Worm (Caenorhabditis elegans) whole organism, mixed stage, embryonic: ENCODE measurements around the gene igdb-3.
A peak's percentile ranks its signal among the peaks of the same experiment; 100 is the strongest.

Experiments
- M03D4.4 ChIP-seq: sonication (generic microtip); optimal IDR thresholded peaks from 2 replicates; lab custom pipeline; 2017; ENCODE audit warnings: mild to moderate bottlenecking, missing genetic modification characterization, missing compliant biosample characterization
- blmp-1 ChIP-seq: fragments of 150-350 bp; optimal IDR thresholded peaks from 2 replicates; lab custom pipeline; 2014; ENCODE audit warnings: missing biosample characterization, missing genetic modification characterization
- ceh-39 ChIP-seq: fragments of 150-350 bp; optimal IDR thresholded peaks from 2 replicates; lab custom pipeline; 2014; ENCODE audit warnings: missing biosample characterization, missing genetic modification characterization
- ceh-43 ChIP-seq: fragments of 200-800 bp; sonication (Bioruptor generic); optimal IDR thresholded peaks from 2 replicates; lab custom pipeline; 2018; ENCODE audit warnings: mild to moderate bottlenecking, missing genetic modification characterization, moderate library complexity, missing compliant biosample characterization
- ceh-83 ChIP-seq: fragments of 200-800 bp; sonication (Bioruptor generic); optimal IDR thresholded peaks from 2 replicates; lab custom pipeline; 2018; ENCODE audit warnings: mild to moderate bottlenecking, missing genetic modification characterization, missing compliant biosample characterization
- cnd-1 ChIP-seq: fragments of 200-800 bp; sonication (Bioruptor generic); optimal IDR thresholded peaks from 2 replicates; lab custom pipeline; 2018; ENCODE audit warnings: mild to moderate bottlenecking, missing genetic modification characterization, missing compliant biosample characterization
- elt-1 ChIP-seq: sonication (generic microtip); optimal IDR thresholded peaks from 2 replicates; lab custom pipeline; 2017; ENCODE audit warnings: missing genetic modification characterization, mild to moderate bottlenecking, missing compliant biosample characterization, antibody characterized with exemption, moderate library complexity, borderline replicate concordance; ENCODE audit not compliant: insufficient read depth
- elt-3 ChIP-seq: fragments of 150-350 bp; optimal IDR thresholded peaks from 2 replicates; lab custom pipeline; 2014; ENCODE audit warnings: missing biosample characterization, missing genetic modification characterization
- flh-1 ChIP-seq: fragments of 200-800 bp; sonication (Bioruptor generic); optimal IDR thresholded peaks from 2 replicates; lab custom pipeline; 2018; ENCODE audit warnings: mild to moderate bottlenecking, missing genetic modification characterization, moderate library complexity, missing compliant biosample characterization
- ham-2 ChIP-seq: fragments of 200-800 bp; sonication (Bioruptor generic); optimal IDR thresholded peaks from 2 replicates; lab custom pipeline; 2018; ENCODE audit warnings: mild to moderate bottlenecking, missing genetic modification characterization, missing compliant biosample characterization
- hlh-1 ChIP-seq: fragments of 150-350 bp; optimal IDR thresholded peaks from 2 replicates; lab custom pipeline; 2014; ENCODE audit warnings: missing biosample characterization, missing genetic modification reagents, missing genetic modification characterization
- lin-13 ChIP-seq: fragments of 150-350 bp; optimal IDR thresholded peaks from 2 replicates; lab custom pipeline; 2014; ENCODE audit warnings: missing biosample characterization, missing genetic modification characterization
- lin-32 ChIP-seq: fragments of 200-800 bp; sonication (Bioruptor generic); optimal IDR thresholded peaks from 2 replicates; lab custom pipeline; 2018; ENCODE audit warnings: mild to moderate bottlenecking, missing genetic modification characterization, missing compliant biosample characterization
- mab-5 ChIP-seq: fragments of 150-350 bp; optimal IDR thresholded peaks from 2 replicates; lab custom pipeline; 2014; ENCODE audit warnings: missing biosample characterization, missing genetic modification characterization
- mep-1 ChIP-seq: fragments of 150-350 bp; optimal IDR thresholded peaks from 2 replicates; lab custom pipeline; 2017; ENCODE audit warnings: missing biosample characterization, missing genetic modification reagents, missing genetic modification characterization, inconsistent platforms
- nhr-12 ChIP-seq: fragments of 150-350 bp; optimal IDR thresholded peaks from 2 replicates; lab custom pipeline; 2014; ENCODE audit warnings: missing biosample characterization, missing genetic modification characterization
- nhr-2 ChIP-seq: fragments of 150-350 bp; optimal IDR thresholded peaks from 2 replicates; lab custom pipeline; 2014; ENCODE audit warnings: missing biosample characterization, missing genetic modification characterization
- nhr-237 ChIP-seq: fragments of 150-350 bp; optimal IDR thresholded peaks from 2 replicates; lab custom pipeline; 2014; ENCODE audit warnings: missing biosample characterization, missing genetic modification characterization
- nhr-28 ChIP-seq: fragments of 150-350 bp; optimal IDR thresholded peaks from 2 replicates; lab custom pipeline; 2014; ENCODE audit warnings: missing biosample characterization, missing genetic modification characterization
- nhr-76 ChIP-seq: sonication (generic microtip); optimal IDR thresholded peaks from 2 replicates; lab custom pipeline; 2017; ENCODE audit warnings: missing biosample characterization, missing genetic modification characterization
- pha-4 ChIP-seq: fragments of 150-350 bp; optimal IDR thresholded peaks from 2 replicates; lab custom pipeline; 2018; ENCODE audit warnings: missing biosample characterization, missing genetic modification reagents, missing genetic modification characterization
- sem-2 ChIP-seq: fragments of 200-800 bp; sonication (Bioruptor generic); optimal IDR thresholded peaks from 2 replicates; lab custom pipeline; 2018; ENCODE audit warnings: mild to moderate bottlenecking, missing genetic modification characterization, missing compliant biosample characterization
- snpc-4 ChIP-seq: fragments of 150-350 bp; optimal IDR thresholded peaks from 2 replicates; lab custom pipeline; 2014; ENCODE audit warnings: missing biosample characterization, missing genetic modification characterization
- sptf-1 ChIP-seq: sonication (generic microtip); optimal IDR thresholded peaks from 2 replicates; lab custom pipeline; 2017; ENCODE audit warnings: mild to moderate bottlenecking, missing genetic modification characterization, moderate library complexity, missing compliant biosample characterization
- tbx-8 ChIP-seq: fragments of 200-800 bp; sonication (Bioruptor generic); optimal IDR thresholded peaks from 2 replicates; lab custom pipeline; 2018; ENCODE audit warnings: mild to moderate bottlenecking, missing genetic modification characterization, moderate library complexity, missing compliant biosample characterization
- unc-120 ChIP-seq: sonication (generic microtip); optimal IDR thresholded peaks from 2 replicates; lab custom pipeline; 2017; ENCODE audit warnings: missing genetic modification characterization, missing compliant biosample characterization; ENCODE audit not compliant: poor library complexity, severe bottlenecking
- unc-39 ChIP-seq: fragments of 150-350 bp; optimal IDR thresholded peaks from 2 replicates; lab custom pipeline; 2014; ENCODE audit warnings: missing biosample characterization, missing genetic modification characterization
- unc-62 ChIP-seq: fragments of 150-350 bp; optimal IDR thresholded peaks from 2 replicates; lab custom pipeline; 2014; ENCODE audit warnings: missing biosample characterization, missing genetic modification reagents, missing genetic modification characterization
- zip-8 ChIP-seq: fragments of 150-350 bp; optimal IDR thresholded peaks from 2 replicates; lab custom pipeline; 2014; ENCODE audit warnings: missing biosample characterization, missing genetic modification characterization

The igdb-3 gene

ce11 chrX:6388639-6389038, 3.4 kb downstream of the igdb-3 start:
- TF ChIP-seq hlh-1 (tag; lab: Kevin White, UChicago): peak; percentile 99
- no peak for TF ChIP-seq nhr-2 (tag; lab: Kevin White, UChicago)

- no peak for TF ChIP-seq ceh-43 (GFP tag; lab: Kevin White, UChicago)
- no peak for TF ChIP-seq sem-2
- TF ChIP-seq ham-2 (GFP tag; lab: Kevin White, UChicago): no peak
- TF ChIP-seq lin-32: no peak
- no peak for TF ChIP-seq nhr-76 (tag; lab: Kevin White, UChicago)
Measured at ce11 chrX:6391491-6391890, 6.2 kb downstream of the igdb-3 start, which contains the start of gene igcm-2. igcm-2 (minus strand) TSS chrX:6391591.

ce11 chrX:6399450-6399849, 14.2 kb downstream of the igdb-3 start:
- TF ChIP-seq hlh-1 (tag; lab: Kevin White, UChicago) (peak; percentile 79), nhr-2 (tag; lab: Kevin White, UChicago) (no peak), unc-120 (peak; percentile 44), elt-1 (tag; lab: Kevin White, UChicago) (no peak), pha-4 (no peak), unc-62 (peak; percentile 61), cnd-1 (tag; lab: Kevin White, UChicago) (no peak)

- TF ChIP-seq flh-1 (GFP tag; lab: Kevin White, UChicago) (no peak), ceh-83 (GFP tag; lab: Kevin White, UChicago) (no peak), mep-1 (tag; lab: Kevin White, UChicago) (no peak), nhr-237 (tag; lab: Kevin White, UChicago) (no peak), mab-5 (tag; lab: Kevin White, UChicago) (no peak), tbx-8 (GFP tag; lab: Kevin White, UChicago) (no peak), ceh-43 (GFP tag; lab: Kevin White, UChicago) (no peak)
- TF ChIP-seq, all 35 proteins: peak for 0
Measured at ce11 chrX:6403122-6403521, 17.8 kb downstream of the igdb-3 start, which contains the start of gene glt-4. glt-4 (plus strand) TSS chrX:6403422.

- TF ChIP-seq nhr-12 (tag; lab: Kevin White, UChicago): no peak
- TF ChIP-seq zip-8 (tag; lab: Kevin White, UChicago): no peak
- no peak for TF ChIP-seq unc-120
- TF ChIP-seq snpc-4 (tag; lab: Kevin White, UChicago): no peak
- no peak for TF ChIP-seq blmp-1 (tag; lab: Kevin White, UChicago)
- TF ChIP-seq unc-39 (tag; lab: Kevin White, UChicago): no peak
- TF ChIP-seq nhr-28 (tag; lab: Kevin White, UChicago): no peak
- no peak for TF ChIP-seq flh-1 (GFP tag; lab: Kevin White, UChicago)
- TF ChIP-seq nhr-2 (tag; lab: Kevin White, UChicago): no peak
- no peak for TF ChIP-seq M03D4.4 (tag; lab: Kevin White, UChicago)
- no peak for TF ChIP-seq unc-62
- TF ChIP-seq ceh-83 (GFP tag; lab: Kevin White, UChicago): no peak
- TF ChIP-seq mab-5 (tag; lab: Kevin White, UChicago): no peak
- TF ChIP-seq elt-3 (tag; lab: Kevin White, UChicago): no peak
- TF ChIP-seq mep-1 (tag; lab: Kevin White, UChicago): no peak
- TF ChIP-seq sptf-1 (tag; lab: Kevin White, UChicago): no peak
- no peak for TF ChIP-seq ham-2 (GFP tag; lab: Kevin White, UChicago)
- no peak for TF ChIP-seq ceh-39
Measured at ce11 chrX:6405905-6406304, 20.6 kb downstream of the igdb-3 start.

ce11 chrX:6407805-6408204, 22.5 kb downstream of the igdb-3 start:
- TF ChIP-seq elt-3 (tag; lab: Kevin White, UChicago) (no peak), lin-13 (no peak), nhr-76 (tag; lab: Kevin White, UChicago) (no peak), zip-8 (tag; lab: Kevin White, UChicago) (no peak), ham-2 (GFP tag; lab: Kevin White, UChicago) (no peak)
